Fruit fly (Drosophila melanogaster): ENCODE measurements around the gene CG4022.
A peak's percentile ranks its signal among the peaks of the same experiment; 100 is the strongest.

The CG4022 gene

dm6 chr3L:9429665-9430607 lies 19.3 kb upstream of the CG4022 start, which contains the start of the genes RpS17 and MTF-1:
Gene RpS17 (minus strand): TSS chr3L:9429821.
Gene MTF-1 (plus strand): TSS chr3L:9430312.
- TF ChIP-seq lilli (GFP tag; optimal IDR thresholded peaks at IDR 0.05) (no peak), stc (GFP tag; IDR thresholded peaks at IDR 0.05) (peak; percentile 10; the same call in 1 of the 2 replicates), CG11504 (tag; optimal IDR thresholded peaks at IDR 0.05) (peak; percentile 34), dati (GFP tag; IDR thresholded peaks at IDR 0.05) (no peak), dpn (GFP tag; optimal IDR thresholded peaks at IDR 0.05) (peak in 1 of 2 experiments; percentile 11), org-1 (GFP tag; optimal IDR thresholded peaks at IDR 0.05) (peak; percentile 17), CG7357 (GFP tag; IDR thresholded peaks at IDR 0.05) (no peak), CG2202 (tag; optimal IDR thresholded peaks at IDR 0.05) (peak; percentile 43), da (GFP tag; optimal IDR thresholded peaks at IDR 0.05) (no peak), Med (GFP tag) (peak; percentile 92), CG6683 (GFP tag; optimal IDR thresholded peaks at IDR 0.05) (no peak), gro (GFP tag; optimal IDR thresholded peaks at IDR 0.05) (peak; percentile 4), nmo (GFP tag; optimal IDR thresholded peaks at IDR 0.05) (peak; percentile 48), Opbp (GFP tag; IDR thresholded peaks at IDR 0.05; ENCODE audit: partially characterized antibody) (no peak), unc-4 (GFP tag; IDR thresholded peaks at IDR 0.05; ENCODE audit: partially characterized antibody) (no peak), CG30403 (GFP tag; optimal IDR thresholded peaks at IDR 0.05) (peak; percentile 9), CrebB (tag; optimal IDR thresholded peaks at IDR 0.05) (peak; percentile 52), ab (GFP tag; optimal IDR thresholded peaks at IDR 0.05) (no peak), sens (GFP tag) (peak; percentile 88), vvl (GFP tag; IDR thresholded peaks at IDR 0.05) (peak; percentile 93), so (GFP tag; IDR thresholded peaks at IDR 0.05) (0 out of 3 replicates have a peak, but pooled peaks have one; percentile 29), scrt (GFP tag; optimal IDR thresholded peaks at IDR 0.05) (peak; percentile 39), CG3726 (GFP tag; IDR thresholded peaks at IDR 0.05) (no peak), CG2712 (tag; optimal IDR thresholded peaks at IDR 0.05) (peak; percentile 47), CG7271 (tag; optimal IDR thresholded peaks at IDR 0.05) (peak; percentile 60), CG10431 (GFP tag; optimal IDR thresholded peaks at IDR 0.05) (peak; percentile 59), Hsf (GFP tag; optimal IDR thresholded peaks at IDR 0.05) (peak; percentile 63), Atf3 (GFP tag; optimal IDR thresholded peaks at IDR 0.05) (peak; percentile 41), CG12299 (tag; optimal IDR thresholded peaks at IDR 0.05) (peak; percentile 23), CG1602 (GFP tag; optimal IDR thresholded peaks at IDR 0.05) (no peak), tio (GFP tag; optimal IDR thresholded peaks at IDR 0.05) (peak; percentile 47), nau (GFP tag; optimal IDR thresholded peaks at IDR 0.05) (peak; percentile 65), ATbp (GFP tag; optimal IDR thresholded peaks at IDR 0.05) (peak; percentile 44), CG18599 (GFP tag; optimal IDR thresholded peaks at IDR 0.05) (peak; percentile 44), CG6813 (GFP tag; optimal IDR thresholded peaks at IDR 0.05) (no peak), p53 (GFP tag; optimal IDR thresholded peaks at IDR 0.05) (no peak), tll (GFP tag; optimal IDR thresholded peaks at IDR 0.05) (no peak), Asciz (GFP tag; optimal IDR thresholded peaks at IDR 0.05) (peak; percentile 45), CG17361 (GFP tag; IDR thresholded peaks at IDR 0.05) (peak; percentile 64; the same call in 2 of the 3 replicates), Atf-2 (GFP tag; optimal IDR thresholded peaks at IDR 0.05) (no peak), Jarid2 (GFP tag; optimal IDR thresholded peaks at IDR 0.05) (peak; percentile 70), CG12942 (GFP tag; optimal IDR thresholded peaks at IDR 0.05) (peak; percentile 25), CG3407 (GFP tag; optimal IDR thresholded peaks at IDR 0.05) (peak; percentile 30), chif (GFP tag; optimal IDR thresholded peaks at IDR 0.05) (peak in 1 of 2 experiments; percentile 24), CG18011 (GFP tag; optimal IDR thresholded peaks at IDR 0.05) (peak; percentile 7), tgo (GFP tag; IDR thresholded peaks at IDR 0.05) (peak; percentile 51), Dip3 (GFP tag; optimal IDR thresholded peaks at IDR 0.05) (peak; percentile 17), zfh2 (GFP tag; optimal IDR thresholded peaks at IDR 0.05) (peak; percentile 29)

Measured in whole organism, embryonic.